Fruit fly (Drosophila melanogaster) whole organism, prepupa: ENCODE data around the gene Flo2.
A peak's percentile ranks its signal among the peaks of the same experiment; 100 is the strongest.

Experiments
- CG11762 ChIP-seq: fragments of 200-800 bp; sonication (Bioruptor generic); optimal IDR thresholded peaks from 3 replicates; lab custom pipeline; 2016; ENCODE audit warnings: missing biosample characterization, missing genetic modification characterization; ENCODE audit not compliant: insufficient read depth
- CG1621 ChIP-seq: fragments of 200-800 bp; sonication (Bioruptor generic); optimal IDR thresholded peaks from 3 replicates; lab custom pipeline; 2018; ENCODE audit warnings: missing biosample characterization, mild to moderate bottlenecking, missing genetic modification characterization
- CG16779 ChIP-seq: fragments of 200-800 bp; sonication (Bioruptor generic); optimal IDR thresholded peaks from 3 replicates; lab custom pipeline; 2017; ENCODE audit warnings: missing biosample characterization, mild to moderate bottlenecking, missing genetic modification characterization
- CG3032 ChIP-seq: fragments of 200-800 bp; optimal IDR thresholded peaks from 2 replicates; lab custom pipeline; 2019; ENCODE audit warnings: missing biosample characterization, mild to moderate bottlenecking, missing genetic modification characterization, moderate library complexity
- CG31627 ChIP-seq: fragments of 200-800 bp; sonication (Bioruptor generic); optimal IDR thresholded peaks from 3 replicates; lab custom pipeline; 2016; ENCODE audit warnings: missing biosample characterization, missing genetic modification characterization
- CG32006 ChIP-seq: fragments of 200-800 bp; sonication (Bioruptor generic); optimal IDR thresholded peaks from 3 replicates; lab custom pipeline; 2017; ENCODE audit warnings: missing biosample characterization, mild to moderate bottlenecking, missing genetic modification characterization
- CG4318 ChIP-seq: fragments of 200-800 bp; sonication (Bioruptor generic); optimal IDR thresholded peaks from 3 replicates; lab custom pipeline; 2017; ENCODE audit warnings: missing biosample characterization, mild to moderate bottlenecking, missing genetic modification characterization
- CG6163 ChIP-seq: fragments of 200-800 bp; sonication (Bioruptor generic); IDR thresholded peaks from 3 replicates; pipeline ENCODE4 v1.3.6; 2022; ENCODE audit warnings: missing biosample characterization, missing genetic modification characterization
- CG6276 ChIP-seq: fragments of 200-800 bp; sonication (Bioruptor generic); optimal IDR thresholded peaks from 2 replicates; lab custom pipeline; 2017; ENCODE audit warnings: missing biosample characterization, mild to moderate bottlenecking, missing genetic modification characterization
- CG6792 ChIP-seq: fragments of 200-800 bp; sonication (Bioruptor generic); optimal IDR thresholded peaks from 3 replicates; lab custom pipeline; 2016; ENCODE audit warnings: missing biosample characterization, missing genetic modification characterization
- CG6808 ChIP-seq: fragments of 200-800 bp; sonication (Bioruptor generic); optimal IDR thresholded peaks from 3 replicates; lab custom pipeline; 2017; ENCODE audit warnings: missing biosample characterization, missing genetic modification characterization, mild to moderate bottlenecking, moderate library complexity, missing genetic modification reagents
- CG6854 ChIP-seq: fragments of 200-800 bp; sonication (Bioruptor generic); optimal IDR thresholded peaks from 2 replicates; lab custom pipeline; 2017; ENCODE audit warnings: missing biosample characterization, mild to moderate bottlenecking, missing genetic modification characterization
- CG8119 ChIP-seq: fragments of 200-800 bp; sonication (Bioruptor generic); IDR thresholded peaks from 3 replicates; pipeline ENCODE4 v1.3.6; 2022; ENCODE audit warnings: missing biosample characterization, missing genetic modification characterization
- CG8632 ChIP-seq: fragments of 200-800 bp; sonication (Bioruptor generic); optimal IDR thresholded peaks from 3 replicates; lab custom pipeline; 2016; ENCODE audit warnings: missing biosample characterization, missing genetic modification characterization
- Eip78C ChIP-seq: fragments of 200-800 bp; sonication (Bioruptor generic); peaks from one replicate; lab custom pipeline; 2016; ENCODE audit warnings: missing biosample characterization, missing genetic modification characterization
- Gug ChIP-seq: fragments of 200-800 bp; sonication (Bioruptor generic); IDR thresholded peaks from 2 replicates; pipeline ENCODE4 v1.3.6; 2022; ENCODE audit warnings: missing biosample characterization, missing genetic modification characterization
- Hr39 ChIP-seq: fragments of 200-800 bp; sonication (Bioruptor generic); optimal IDR thresholded peaks from 2 replicates; lab custom pipeline; 2016; ENCODE audit warnings: missing biosample characterization, missing genetic modification characterization
- OdsH ChIP-seq: fragments of 200-800 bp; sonication (Bioruptor generic); optimal IDR thresholded peaks from 3 replicates; lab custom pipeline; 2016; ENCODE audit warnings: missing biosample characterization, missing genetic modification characterization
- Smox ChIP-seq: fragments of 200-800 bp; sonication (Bioruptor generic); optimal IDR thresholded peaks from 3 replicates; lab custom pipeline; 2016; ENCODE audit warnings: missing biosample characterization, missing genetic modification characterization
- achi ChIP-seq: fragments of 200-800 bp; sonication (Bioruptor generic); optimal IDR thresholded peaks from 3 replicates; lab custom pipeline; 2016; ENCODE audit warnings: missing biosample characterization, missing genetic modification characterization
- acj6 ChIP-seq: fragments of 200-800 bp; sonication (Bioruptor generic); optimal IDR thresholded peaks from 3 replicates; lab custom pipeline; 2016; ENCODE audit warnings: missing biosample characterization, missing genetic modification characterization
- dac ChIP-seq: fragments of 200-800 bp; sonication (Bioruptor generic); optimal IDR thresholded peaks from 2 replicates; lab custom pipeline; 2017; ENCODE audit warnings: missing biosample characterization, mild to moderate bottlenecking, missing genetic modification characterization
- dsx ChIP-seq: fragments of 200-800 bp; optimal IDR thresholded peaks from 3 replicates; lab custom pipeline; 2019; ENCODE audit warnings: missing biosample characterization, mild to moderate bottlenecking, missing genetic modification characterization, moderate library complexity; ENCODE audit not compliant: poor library complexity, severe bottlenecking
- eg ChIP-seq: fragments of 200-800 bp; sonication (Bioruptor generic); IDR thresholded peaks from 3 replicates; pipeline ENCODE4 v1.3.6; 2022; ENCODE audit warnings: missing biosample characterization, missing genetic modification characterization
- esn ChIP-seq: fragments of 200-800 bp; sonication (Bioruptor generic); optimal IDR thresholded peaks from 2 replicates; lab custom pipeline; 2016; ENCODE audit warnings: missing biosample characterization, mild to moderate bottlenecking, missing genetic modification characterization, moderate library complexity
- fd85E ChIP-seq: fragments of 200-800 bp; sonication (Bioruptor generic); optimal IDR thresholded peaks from 3 replicates; lab custom pipeline; 2016; ENCODE audit warnings: missing biosample characterization, missing genetic modification characterization
- fkh ChIP-seq: fragments of 200-800 bp; sonication (Bioruptor generic); optimal IDR thresholded peaks from 3 replicates; lab custom pipeline; 2017; ENCODE audit warnings: missing biosample characterization, mild to moderate bottlenecking, missing genetic modification characterization, moderate library complexity
- lz ChIP-seq: fragments of 200-800 bp; sonication (Bioruptor generic); optimal IDR thresholded peaks from 3 replicates; lab custom pipeline; 2016; ENCODE audit warnings: missing biosample characterization, missing genetic modification characterization
- net ChIP-seq: fragments of 200-800 bp; sonication (Bioruptor generic); optimal IDR thresholded peaks from 3 replicates; lab custom pipeline; 2016; ENCODE audit warnings: missing biosample characterization, missing genetic modification characterization
- pdm3 ChIP-seq: fragments of 200-800 bp; sonication (Bioruptor generic); optimal IDR thresholded peaks from 3 replicates; lab custom pipeline; 2016; ENCODE audit warnings: missing biosample characterization, missing genetic modification characterization
- salr ChIP-seq, 2 experiments: fragments of 200-800 bp; sonication (Bioruptor generic); optimal IDR thresholded peaks; 3 replicates each; lab custom pipeline; 2016 to 2018; ENCODE audit warnings: missing biosample characterization in 2 of 2, missing genetic modification characterization in 2 of 2, mild to moderate bottlenecking in 1 of 2
- spab ChIP-seq: fragments of 200-800 bp; sonication (Bioruptor generic); optimal IDR thresholded peaks from 2 replicates; lab custom pipeline; 2017; ENCODE audit warnings: missing biosample characterization, mild to moderate bottlenecking, missing genetic modification characterization, missing genetic modification reagents
- ss ChIP-seq, 2 experiments: fragments of 200-800 bp; sonication (Bioruptor generic); optimal IDR thresholded peaks; 2 replicates in 1 of 2; 3 replicates in 1 of 2; lab custom pipeline; 2017 to 2018; ENCODE audit warnings: mild to moderate bottlenecking in 2 of 2, missing biosample characterization in 2 of 2, missing genetic modification characterization in 2 of 2, moderate library complexity in 1 of 2
- svp ChIP-seq: fragments of 200-800 bp; sonication (Bioruptor generic); peaks from one replicate; lab custom pipeline; 2016; ENCODE audit warnings: missing biosample characterization, missing genetic modification characterization
- topi ChIP-seq: fragments of 200-800 bp; sonication (Bioruptor generic); optimal IDR thresholded peaks from 3 replicates; lab custom pipeline; 2016; ENCODE audit warnings: missing biosample characterization, missing genetic modification characterization
- vri ChIP-seq: fragments of 200-800 bp; sonication (Bioruptor generic); optimal IDR thresholded peaks from 3 replicates; lab custom pipeline; 2016; ENCODE audit warnings: missing biosample characterization, mild to moderate bottlenecking, missing genetic modification characterization

The Flo2 gene

dm6 chrX:14827643-14828042 lies 11.5 kb upstream of the Flo2 start:
- TF ChIP-seq dsx (GFP tag; lab: Kevin White, UChicago): no peak
- no peak for TF ChIP-seq CG11762 (GFP tag; lab: Kevin White, UChicago)
- no peak for TF ChIP-seq achi (GFP tag; lab: Kevin White, UChicago)
- TF ChIP-seq CG6163 (GFP tag; lab: Robert Waterston, UW): no peak
- TF ChIP-seq net: no peak
- TF ChIP-seq CG4318 (GFP tag; lab: Kevin White, UChicago): no peak
- no peak for TF ChIP-seq vri (GFP tag; lab: Kevin White, UChicago)

dm6 chrX:14831713-14832561 lies 7.2 kb upstream of the Flo2 start, which contains the start of gene CG14408:
Gene CG14408 (minus strand): TSS chrX:14832033.
- TF ChIP-seq topi (GFP tag; lab: Kevin White, UChicago): peak; percentile 3
- TF ChIP-seq acj6 (GFP tag; lab: Kevin White, UChicago): no peak
- peak; percentile 51 for TF ChIP-seq Eip78C
- peak; percentile 6 for TF ChIP-seq fkh

- TF ChIP-seq fd85E (GFP tag; lab: Kevin White, UChicago) (no peak), ss (GFP tag; optimal IDR thresholded peaks at IDR 0.05; lab: Kevin White, UChicago) (no peak), salr (GFP tag; optimal IDR thresholded peaks at IDR 0.05; lab: Kevin White, UChicago) (no peak), CG3032 (no peak), Eip78C (peak; percentile 64), CG8119 (GFP tag; lab: Robert Waterston, UW) (no peak), CG6792 (no peak), CG6854 (GFP tag; lab: Kevin White, UChicago) (peak; percentile 7), net (no peak), esn (GFP tag; lab: Kevin White, UChicago) (no peak), CG11762 (GFP tag; lab: Kevin White, UChicago) (no peak), CG1621 (tag; lab: Kevin White, UChicago) (no peak), CG6276 (GFP tag; lab: Kevin White, UChicago) (no peak), dsx (GFP tag; lab: Kevin White, UChicago) (no peak), dac (GFP tag; lab: Kevin White, UChicago) (no peak), Gug (GFP tag; lab: Robert Waterston, UW) (no peak), CG31627 (GFP tag; lab: Kevin White, UChicago) (no peak), Smox (GFP tag; lab: Kevin White, UChicago) (no peak), pdm3 (GFP tag; lab: Kevin White, UChicago) (no peak), CG16779 (tag; lab: Kevin White, UChicago) (no peak), fkh (peak; percentile 20), OdsH (no peak), svp (GFP tag; lab: Kevin White, UChicago) (peak; percentile 80), lz (no peak), CG32006 (GFP tag; lab: Kevin White, UChicago) (no peak), achi (GFP tag; lab: Kevin White, UChicago) (peak; percentile 43), eg (GFP tag; lab: Robert Waterston, UW) (0 out of 3 replicates have a peak, but pooled peaks have one; percentile 9), CG8632 (GFP tag; lab: Kevin White, UChicago) (no peak), spab (GFP tag; lab: Kevin White, UChicago) (no peak), Hr39 (GFP tag; lab: Kevin White, UChicago) (no peak), CG6808 (GFP tag; lab: Kevin White, UChicago) (no peak)
Measured at dm6 chrX:14832562-14833303, 6.4 kb upstream of the Flo2 start, which contains the start of gene CG14411. Gene CG14411 (plus strand): TSS chrX:14832647.
